Fruit fly (Drosophila melanogaster): ENCODE data around the gene eIF2beta.

eIF2beta gene

DNA sequence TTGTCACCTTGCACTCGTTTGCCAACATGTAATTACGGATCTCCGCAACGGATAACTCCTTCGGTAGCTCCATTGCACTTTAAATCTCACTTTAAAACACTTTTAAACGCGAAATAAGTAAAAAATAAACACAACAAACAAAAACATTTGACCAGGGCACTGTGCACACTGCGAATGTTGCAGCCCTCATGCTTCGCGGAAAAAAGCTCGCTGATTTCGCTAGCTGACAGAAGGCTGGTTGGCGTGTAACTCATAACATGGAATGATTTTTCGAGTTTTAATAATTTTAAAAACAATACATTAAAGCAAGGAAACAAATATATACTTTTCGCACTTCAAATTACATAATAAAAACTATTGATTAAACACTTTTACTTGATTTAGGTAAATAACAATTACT lies 45.8 kb upstream of the eIF2beta start, which contains the start of gene sowah (continued):
- TF ChIP-seq dysf (GFP tag; IDR thresholded peaks at IDR 0.05) (peak; percentile 36; the same call in 1 of the 3 replicates), Poxn (GFP tag; IDR thresholded peaks at IDR 0.05) (no peak), nau (GFP tag; optimal IDR thresholded peaks at IDR 0.05) (no peak), Side (GFP tag; optimal IDR thresholded peaks at IDR 0.05) (peak; percentile 36), bab2 (GFP tag; optimal IDR thresholded peaks at IDR 0.05) (peak; percentile 32), NfI (GFP tag; optimal IDR thresholded peaks at IDR 0.05) (peak; percentile 44), chinmo (GFP tag; IDR thresholded peaks at IDR 0.05; ENCODE audit: partially characterized antibody) (no peak), HLHmδ (GFP tag; optimal IDR thresholded peaks at IDR 0.05) (peak; percentile 30), jing (GFP tag; optimal IDR thresholded peaks at IDR 0.05) (peak; percentile 21), gt (GFP tag; IDR thresholded peaks at IDR 0.05) (no peak), CG14667 (GFP tag; IDR thresholded peaks at IDR 0.05) (no peak), Tbp (GFP tag; optimal IDR thresholded peaks at IDR 0.05) (no peak), CG9797 (GFP tag; optimal IDR thresholded peaks at IDR 0.05) (peak; percentile 18), gcm (GFP tag; optimal IDR thresholded peaks at IDR 0.05) (no peak), Sox100B (GFP tag; optimal IDR thresholded peaks at IDR 0.05) (peak; percentile 23), tgo (GFP tag; IDR thresholded peaks at IDR 0.05) (0 out of 3 replicates have a peak, but pooled peaks have one; percentile 33), Hand (GFP tag; optimal IDR thresholded peaks at IDR 0.05) (no peak), CG18599 (GFP tag; optimal IDR thresholded peaks at IDR 0.05) (no peak), Ravus (GFP tag; IDR thresholded peaks at IDR 0.05) (no peak), CG12236 (GFP tag; optimal IDR thresholded peaks at IDR 0.05) (peak; percentile 8), CG6175 (GFP tag; IDR thresholded peaks at IDR 0.05) (no peak), CG13624 (GFP tag; optimal IDR thresholded peaks at IDR 0.05) (peak; percentile 52), NK7.1 (GFP tag; optimal IDR thresholded peaks at IDR 0.05) (peak; percentile 19), zen (tag; optimal IDR thresholded peaks at IDR 0.05) (peak; percentile 51), HLH4C (GFP tag; IDR thresholded peaks at IDR 0.05; ENCODE audit: partially characterized antibody) (0 out of 3 replicates have a peak, but pooled peaks have one; percentile 28), Hr78 (GFP tag; optimal IDR thresholded peaks at IDR 0.05) (no peak), CG3163 (GFP tag; optimal IDR thresholded peaks at IDR 0.05) (peak; percentile 38), Ets65A (GFP tag) (peak; percentile 97), CG2202 (tag; optimal IDR thresholded peaks at IDR 0.05) (no peak), sens (GFP tag) (peak; percentile 83), CG11504 (tag; optimal IDR thresholded peaks at IDR 0.05) (peak; percentile 73), B-H2 (GFP tag; optimal IDR thresholded peaks at IDR 0.05) (peak; percentile 24), p53 (GFP tag; optimal IDR thresholded peaks at IDR 0.05) (peak; percentile 33), CG14860 (GFP tag; IDR thresholded peaks at IDR 0.05; ENCODE audit: partially characterized antibody) (no peak), ci (GFP tag; IDR thresholded peaks at IDR 0.05) (no peak; the same call in 1 of the 3 replicates), CG9876 (GFP tag; optimal IDR thresholded peaks at IDR 0.05) (peak; percentile 68), Nf-YA (GFP tag; IDR thresholded peaks at IDR 0.05) (no peak), CG17568 (GFP tag; optimal IDR thresholded peaks at IDR 0.05) (no peak), CG17912 (GFP tag; optimal IDR thresholded peaks at IDR 0.05) (peak; percentile 41), insv (GFP tag; optimal IDR thresholded peaks at IDR 0.05) (peak in 1 of 2 experiments; percentile 30), CG16863 (GFP tag; optimal IDR thresholded peaks at IDR 0.05) (no peak), Drgx (GFP tag; IDR thresholded peaks at IDR 0.05) (no peak), fru (optimal IDR thresholded peaks at IDR 0.05) (no peak), CG14710 (tag; optimal IDR thresholded peaks at IDR 0.05) (peak; percentile 67), PHDP (tag; optimal IDR thresholded peaks at IDR 0.05) (peak; percentile 13), CG9437 (GFP tag; optimal IDR thresholded peaks at IDR 0.05) (no peak), Rfx (GFP tag; IDR thresholded peaks at IDR 0.05) (peak; percentile 67; the same call in 1 of the 2 replicates), usp (GFP tag; optimal IDR thresholded peaks at IDR 0.05) (no peak), chif (GFP tag; optimal IDR thresholded peaks at IDR 0.05) (peak; percentile 37 to 79), CG11247 (GFP tag; IDR thresholded peaks at IDR 0.05) (peak; percentile 7; the same call in 1 of the 2 replicates), CG9727 (GFP tag; optimal IDR thresholded peaks at IDR 0.05) (peak; percentile 37)
